Fruit fly (Drosophila melanogaster): ENCODE data around the gene CG17568.

dm6 chr2L:19162330-19163100 lies 19.0 kb downstream of the CG17568 start:
- no peak for TF ChIP-seq psq (optimal IDR thresholded peaks at IDR 0.05)
- no peak for TF ChIP-seq usp (GFP tag; optimal IDR thresholded peaks at IDR 0.05)
- no peak for TF ChIP-seq EcR (GFP tag; optimal IDR thresholded peaks at IDR 0.05)
- TF ChIP-seq Dll (optimal IDR thresholded peaks at IDR 0.05) = no peak
- no peak for TF ChIP-seq pan (optimal IDR thresholded peaks at IDR 0.05)
